Fruit fly (Drosophila melanogaster) whole organism, pupa: ENCODE measurements around the gene CG32301.

Experiments
- CG10348 ChIP-seq: fragments of 200-800 bp; sonication (Bioruptor generic); IDR thresholded peaks from 2 replicates; pipeline ENCODE4 v1.3.6; 2022; ENCODE audit warnings: missing biosample characterization, missing genetic modification characterization
- CG12605 ChIP-seq: fragments of 200-800 bp; sonication (Bioruptor generic); IDR thresholded peaks from 2 replicates; pipeline ENCODE4 v1.3.6; 2022; ENCODE audit warnings: missing biosample characterization, missing genetic modification characterization
- CG13204 ChIP-seq: fragments of 200-800 bp; sonication (Bioruptor generic); optimal IDR thresholded peaks from 2 replicates; lab custom pipeline; 2018; ENCODE audit warnings: missing biosample characterization, mild to moderate bottlenecking, missing genetic modification characterization, moderate library complexity
- CG14655 ChIP-seq: fragments of 200-800 bp; sonication (Bioruptor generic); optimal IDR thresholded peaks from 3 replicates; lab custom pipeline; 2017; ENCODE audit warnings: mild to moderate bottlenecking, missing biosample characterization, missing genetic modification reagents, missing genetic modification characterization
- CG15710 ChIP-seq: fragments of 200-800 bp; sonication (Bioruptor generic); optimal IDR thresholded peaks from 2 replicates; lab custom pipeline; 2018; ENCODE audit warnings: missing biosample characterization, mild to moderate bottlenecking, missing genetic modification characterization, moderate library complexity
- CG17806 ChIP-seq: fragments of 200-800 bp; sonication (Bioruptor generic); optimal IDR thresholded peaks from 2 replicates; lab custom pipeline; 2018; ENCODE audit warnings: missing biosample characterization, mild to moderate bottlenecking, missing genetic modification characterization, moderate library complexity
- CG32121 ChIP-seq: fragments of 200-800 bp; sonication (Bioruptor generic); IDR thresholded peaks from 2 replicates; pipeline ENCODE4 v1.3.6; 2022; ENCODE audit warnings: missing biosample characterization, missing genetic modification characterization
- CG34367 ChIP-seq: fragments of 200-800 bp; sonication (Bioruptor generic); optimal IDR thresholded peaks from 2 replicates; lab custom pipeline; 2018; ENCODE audit warnings: missing biosample characterization, mild to moderate bottlenecking, missing genetic modification characterization
- CG4496 ChIP-seq: fragments of 200-800 bp; sonication (Bioruptor generic); IDR thresholded peaks from 3 replicates; pipeline ENCODE4 v1.3.6; 2022; ENCODE audit warnings: missing biosample characterization, missing genetic modification characterization
- CG8159 ChIP-seq: fragments of 200-800 bp; sonication (Bioruptor generic); optimal IDR thresholded peaks from 3 replicates; lab custom pipeline; 2018; ENCODE audit warnings: missing biosample characterization, mild to moderate bottlenecking, missing genetic modification characterization, moderate library complexity
- CG8301 ChIP-seq: fragments of 200-800 bp; sonication (Bioruptor generic); optimal IDR thresholded peaks from 2 replicates; lab custom pipeline; 2018; ENCODE audit warnings: missing biosample characterization, mild to moderate bottlenecking, missing genetic modification characterization
- CG9948 ChIP-seq: fragments of 200-800 bp; sonication (Bioruptor generic); optimal IDR thresholded peaks from 2 replicates; lab custom pipeline; 2018; ENCODE audit warnings: missing biosample characterization, mild to moderate bottlenecking, missing genetic modification characterization, moderate library complexity
- D1 ChIP-seq: fragments of 200-800 bp; sonication (Bioruptor generic); optimal IDR thresholded peaks from 2 replicates; lab custom pipeline; 2018; ENCODE audit warnings: missing biosample characterization, mild to moderate bottlenecking, missing genetic modification characterization, moderate library complexity
- EcR ChIP-seq: fragments of 200-800 bp; sonication (Bioruptor generic); optimal IDR thresholded peaks from 3 replicates; lab custom pipeline; 2019; ENCODE audit warnings: missing biosample characterization, missing genetic modification characterization, mild to moderate bottlenecking, moderate library complexity, missing genetic modification reagents
- Ets98B ChIP-seq: fragments of 200-800 bp; sonication (Bioruptor generic); IDR thresholded peaks from 2 replicates; pipeline ENCODE4 v1.3.6; 2022; ENCODE audit warnings: missing biosample characterization, missing genetic modification characterization
- Pif1A ChIP-seq: fragments of 200-800 bp; sonication (Bioruptor generic); optimal IDR thresholded peaks from 3 replicates; lab custom pipeline; 2016; ENCODE audit warnings: missing biosample characterization, missing genetic modification characterization
- Pif1B ChIP-seq: fragments of 200-800 bp; sonication (Bioruptor generic); optimal IDR thresholded peaks from 3 replicates; lab custom pipeline; 2016; ENCODE audit warnings: missing biosample characterization, missing genetic modification characterization
- Snoo ChIP-seq: fragments of 200-800 bp; sonication (Bioruptor generic); optimal IDR thresholded peaks from 3 replicates; lab custom pipeline; 2017; ENCODE audit warnings: missing biosample characterization, mild to moderate bottlenecking, missing genetic modification characterization, inconsistent platforms
- fd96Ca ChIP-seq: fragments of 200-800 bp; sonication (Bioruptor generic); IDR thresholded peaks from 3 replicates; pipeline ENCODE4 v1.3.6; 2022; ENCODE audit warnings: missing biosample characterization, missing genetic modification characterization
- gl ChIP-seq: fragments of 200-800 bp; sonication (Bioruptor generic); optimal IDR thresholded peaks from 2 replicates; lab custom pipeline; 2018; ENCODE audit warnings: missing biosample characterization, mild to moderate bottlenecking, missing genetic modification characterization
- rn ChIP-seq: fragments of 200-800 bp; sonication (Bioruptor generic); IDR thresholded peaks from 2 replicates; pipeline ENCODE4 v1.3.6; 2022; ENCODE audit warnings: missing biosample characterization, missing genetic modification characterization

CG32301 gene

dm6 chr3L:2237034-2237433, 7.2 kb upstream of the CG32301 start, which contains the start of gene CG9018:
CG9018 (minus strand) TSS chr3L:2237076.
- TF ChIP-seq D1: no peak
- TF ChIP-seq CG8159 (tag; lab: Kevin White, UChicago): no peak
- no peak for TF ChIP-seq fd96Ca (GFP tag; lab: Robert Waterston, UW)
- no peak for TF ChIP-seq CG15710
- no peak for TF ChIP-seq CG32121 (GFP tag; lab: Robert Waterston, UW)
- no peak for TF ChIP-seq CG4496 (GFP tag; lab: Robert Waterston, UW)
- no peak for TF ChIP-seq CG12605
- TF ChIP-seq gl (tag; lab: Kevin White, UChicago): no peak
- no peak for TF ChIP-seq rn
- TF ChIP-seq Pif1B (GFP tag; lab: Kevin White, UChicago): no peak
- no peak for TF ChIP-seq Pif1A (GFP tag; lab: Kevin White, UChicago)
- no peak for TF ChIP-seq CG34367 (tag; lab: Kevin White, UChicago)
- TF ChIP-seq CG8301 (tag; lab: Kevin White, UChicago): no peak
- TF ChIP-seq Ets98B (GFP tag; lab: Robert Waterston, UW): no peak
- TF ChIP-seq EcR (GFP tag; lab: Kevin White, UChicago): no peak
- TF ChIP-seq, all 21 proteins: peak for 0

- TF ChIP-seq CG15710 (no peak), CG13204 (GFP tag; lab: Kevin White, UChicago) (no peak), CG34367 (tag; lab: Kevin White, UChicago) (no peak), CG17806 (tag; lab: Kevin White, UChicago) (no peak), gl (tag; lab: Kevin White, UChicago) (no peak), CG8159 (tag; lab: Kevin White, UChicago) (no peak), D1 (no peak), rn (no peak), CG4496 (GFP tag; lab: Robert Waterston, UW) (no peak), Pif1B (GFP tag; lab: Kevin White, UChicago) (no peak), CG9948 (no peak), CG10348 (no peak), CG8301 (tag; lab: Kevin White, UChicago) (no peak), Snoo (tag; lab: Kevin White, UChicago) (no peak), EcR (GFP tag; lab: Kevin White, UChicago) (no peak), fd96Ca (GFP tag; lab: Robert Waterston, UW) (no peak)
These were observed 6.6 kb upstream of the CG32301 start, which contains the start of gene ACXD for dm6 chr3L:2237543-2238233. ACXD (plus strand) TSS chr3L:2237608.

dm6 chr3L:2248335-2248734, 4.1 kb downstream of the CG32301 start, which contains the start of gene CG32305:
CG32305 (plus strand) TSS chr3L:2248635.
- TF ChIP-seq CG10348: no peak
- no peak for TF ChIP-seq CG4496 (GFP tag; lab: Robert Waterston, UW)
- TF ChIP-seq CG12605: no peak
- no peak for TF ChIP-seq CG14655
- TF ChIP-seq CG8159 (tag; lab: Kevin White, UChicago): no peak
- no peak for TF ChIP-seq Ets98B (GFP tag; lab: Robert Waterston, UW)
- TF ChIP-seq CG9948: no peak
- no peak for TF ChIP-seq fd96Ca (GFP tag; lab: Robert Waterston, UW)
- TF ChIP-seq Pif1A (GFP tag; lab: Kevin White, UChicago): no peak
- no peak for TF ChIP-seq CG15710
- TF ChIP-seq Pif1B (GFP tag; lab: Kevin White, UChicago): no peak
- TF ChIP-seq D1: no peak
- TF ChIP-seq CG13204 (GFP tag; lab: Kevin White, UChicago): no peak
- TF ChIP-seq, all 21 proteins: peak for 0

dm6 chr3L:2253962-2254662, 9.8 kb downstream of the CG32301 start:
- no peak for TF ChIP-seq Snoo (tag; lab: Kevin White, UChicago)
- TF ChIP-seq CG8159 (tag; lab: Kevin White, UChicago): no peak
- no peak for TF ChIP-seq CG14655
- TF ChIP-seq rn: no peak
- TF ChIP-seq D1: no peak
- no peak for TF ChIP-seq CG17806 (tag; lab: Kevin White, UChicago)
- TF ChIP-seq CG13204 (GFP tag; lab: Kevin White, UChicago): no peak
- TF ChIP-seq Pif1A (GFP tag; lab: Kevin White, UChicago): no peak
- no peak for TF ChIP-seq CG15710
- TF ChIP-seq Ets98B (GFP tag; lab: Robert Waterston, UW): no peak
- TF ChIP-seq gl (tag; lab: Kevin White, UChicago): no peak
- no peak for TF ChIP-seq CG9948
- no peak for TF ChIP-seq CG34367 (tag; lab: Kevin White, UChicago)
- no peak for TF ChIP-seq CG12605
- no peak for TF ChIP-seq Pif1B (GFP tag; lab: Kevin White, UChicago)
- no peak for TF ChIP-seq CG10348
- no peak for TF ChIP-seq CG8301 (tag; lab: Kevin White, UChicago)
- TF ChIP-seq fd96Ca (GFP tag; lab: Robert Waterston, UW): no peak

dm6 chr3L:2255775-2256174, 11.5 kb downstream of the CG32301 start:
- TF ChIP-seq CG32121 (GFP tag; lab: Robert Waterston, UW) (no peak; the same call in 1 of the 2 replicates), Ets98B (GFP tag; lab: Robert Waterston, UW) (peak; percentile 29), Pif1B (GFP tag; lab: Kevin White, UChicago) (no peak)
